Fruit fly (Drosophila melanogaster): ENCODE results near the gene smp-30.

Gene smp-30

dm6 chr3R:14744339-14745129, 6.5 kb downstream of the smp-30 start (continued):
- no peak for TF ChIP-seq wek (GFP tag; optimal IDR thresholded peaks at IDR 0.05)
- TF ChIP-seq CG4730 (GFP tag; IDR thresholded peaks at IDR 0.05) = no peak
- TF ChIP-seq CG13287 (GFP tag; IDR thresholded peaks at IDR 0.05; ENCODE audit: partially characterized antibody) = no peak
- TF ChIP-seq ATbp (GFP tag; optimal IDR thresholded peaks at IDR 0.05) = peak; percentile 51
- TF ChIP-seq corto (GFP tag; optimal IDR thresholded peaks at IDR 0.05) = no peak
- no peak for TF ChIP-seq Dip2 (GFP tag; IDR thresholded peaks at IDR 0.05)
- TF ChIP-seq esg (GFP tag; conservative IDR thresholded peaks at IDR 0.05) = no peak
- peak; percentile 38 for TF ChIP-seq phol (tag; optimal IDR thresholded peaks at IDR 0.05)
- peak; percentile 16 for TF ChIP-seq CG7786 (GFP tag; optimal IDR thresholded peaks at IDR 0.05)
- no peak for TF ChIP-seq hth (optimal IDR thresholded peaks at IDR 0.05)
- TF ChIP-seq CG9876 (GFP tag; optimal IDR thresholded peaks at IDR 0.05) = no peak
- TF ChIP-seq CG13894 (tag; optimal IDR thresholded peaks at IDR 0.05) = no peak
- no peak for TF ChIP-seq CHES-1-like (GFP tag; optimal IDR thresholded peaks at IDR 0.05)
- no peak for TF ChIP-seq tll (GFP tag; optimal IDR thresholded peaks at IDR 0.05)
- TF ChIP-seq gsb (GFP tag; IDR thresholded peaks at IDR 0.05) = no peak
- peak; percentile 51 for TF ChIP-seq unpg (GFP tag; optimal IDR thresholded peaks at IDR 0.05)
- no peak for TF ChIP-seq sisA (GFP tag; IDR thresholded peaks at IDR 0.05)
- no peak for TF ChIP-seq CG15514 (GFP tag; optimal IDR thresholded peaks at IDR 0.05)
- no peak for TF ChIP-seq knrl (GFP tag; IDR thresholded peaks at IDR 0.05; ENCODE audit: partially characterized antibody)
- no peak for TF ChIP-seq sens-2 (GFP tag; IDR thresholded peaks at IDR 0.05)
- no peak for TF ChIP-seq Sin3A (optimal IDR thresholded peaks at IDR 0.05)
- TF ChIP-seq eve (GFP tag; optimal IDR thresholded peaks at IDR 0.05) = peak in 1 of 2 experiments; percentile 42
- no peak for TF ChIP-seq CG5953 (GFP tag; IDR thresholded peaks at IDR 0.05)
- TF ChIP-seq HLH3B (GFP tag; IDR thresholded peaks at IDR 0.05) = no peak
- TF ChIP-seq crc (GFP tag; optimal IDR thresholded peaks at IDR 0.05) = no peak
- no peak for TF ChIP-seq pum (GFP tag; optimal IDR thresholded peaks at IDR 0.05)
- no peak for TF ChIP-seq vnd (GFP tag; IDR thresholded peaks at IDR 0.05; ENCODE audit: partially characterized antibody)
- TF ChIP-seq twi (tag; optimal IDR thresholded peaks at IDR 0.05) = peak; percentile 94
- TF ChIP-seq dan (GFP tag; IDR thresholded peaks at IDR 0.05) = no peak
- no peak for TF ChIP-seq Doc2 (GFP tag; IDR thresholded peaks at IDR 0.05)
- TF ChIP-seq Drgx (GFP tag; IDR thresholded peaks at IDR 0.05) = no peak
- no peak for TF ChIP-seq CG12769 (tag; optimal IDR thresholded peaks at IDR 0.05)
- no peak for TF ChIP-seq CG6175 (GFP tag; IDR thresholded peaks at IDR 0.05)
- no peak for TF ChIP-seq btn (GFP tag; optimal IDR thresholded peaks at IDR 0.05)
- no peak for TF ChIP-seq cwo (GFP tag; optimal IDR thresholded peaks at IDR 0.05)

dm6 chr3R:14743418-14743817, 7.6 kb downstream of the smp-30 start:
- TF ChIP-seq CG11723 (GFP tag; optimal IDR thresholded peaks at IDR 0.05) (no peak), CG4360 (GFP tag; IDR thresholded peaks at IDR 0.05) (peak; percentile 56), chinmo (GFP tag; IDR thresholded peaks at IDR 0.05; ENCODE audit: partially characterized antibody) (peak; percentile 71; the same call in 1 of the 4 replicates), CG3838 (GFP tag; optimal IDR thresholded peaks at IDR 0.05) (no peak), sob (GFP tag; IDR thresholded peaks at IDR 0.05) (0 out of 2 replicates have a peak, but pooled peaks have one; percentile 11), CG17612 (GFP tag; IDR thresholded peaks at IDR 0.05) (no peak), z (GFP tag; IDR thresholded peaks at IDR 0.05) (0 out of 3 replicates have a peak, but pooled peaks have one; percentile 45), kni (GFP tag; optimal IDR thresholded peaks at IDR 0.05) (peak; percentile 47), crol (GFP tag; IDR thresholded peaks at IDR 0.05) (peak; percentile 63; the same call in 1 of the 2 replicates), grau (tag; optimal IDR thresholded peaks at IDR 0.05) (peak; percentile 11), chm (GFP tag; IDR thresholded peaks at IDR 0.05) (no peak), sna (GFP tag; IDR thresholded peaks at IDR 0.05; ENCODE audit: partially characterized antibody) (0 out of 2 replicates have a peak, but pooled peaks have one; percentile 16), CG14441 (GFP tag; IDR thresholded peaks at IDR 0.05) (0 out of 2 replicates have a peak, but pooled peaks have one; percentile 17), HLHmδ (GFP tag; optimal IDR thresholded peaks at IDR 0.05) (peak; percentile 40), Deaf1 (tag; optimal IDR thresholded peaks at IDR 0.05) (peak; percentile 49), Bgb (GFP tag; IDR thresholded peaks at IDR 0.05; ENCODE audit: partially characterized antibody) (0 out of 2 replicates have a peak, but pooled peaks have one; percentile 12)

Measured in whole organism, embryonic.